Fruit fly (Drosophila melanogaster) Kc167 (cell line): ENCODE measurements around the gene CG4896.

Source experiments
- insv ChIP-seq: fragments of >200 bp; optimal IDR thresholded peaks from 3 replicates; lab custom pipeline; 2018; ENCODE audit warnings: missing external identifiers
- psq ChIP-seq: fragments of >200 bp; optimal IDR thresholded peaks from 2 replicates; lab custom pipeline; 2017; ENCODE audit warnings: missing external identifiers

dm6 chr2L:1211528-1211927 lies 34.0 kb downstream of the CG4896 start:
- TF ChIP-seq psq (lab: Kevin White, UChicago) (no peak), insv (lab: Kevin White, UChicago) (no peak)
